Fruit fly (Drosophila melanogaster) whole organism, prepupa: ENCODE measurements around the gene Rhau.

Source experiments
- Blimp-1 ChIP-seq: fragments of 200-800 bp; sonication (Bioruptor generic); optimal IDR thresholded peaks from 3 replicates; lab custom pipeline; 2017; ENCODE audit warnings: missing biosample characterization, missing genetic modification characterization, mild to moderate bottlenecking, moderate library complexity, missing genetic modification reagents
- CG34406 ChIP-seq: fragments of 200-800 bp; sonication (Bioruptor generic); optimal IDR thresholded peaks from 3 replicates; lab custom pipeline; 2016; ENCODE audit warnings: missing biosample characterization, missing genetic modification characterization
- CG3919 ChIP-seq: fragments of 200-800 bp; sonication (Bioruptor generic); optimal IDR thresholded peaks from 3 replicates; lab custom pipeline; 2016; ENCODE audit warnings: missing biosample characterization, missing genetic modification characterization
- OdsH ChIP-seq: fragments of 200-800 bp; sonication (Bioruptor generic); optimal IDR thresholded peaks from 3 replicates; lab custom pipeline; 2016; ENCODE audit warnings: missing biosample characterization, missing genetic modification characterization
- Sox14 ChIP-seq: fragments of 200-800 bp; sonication (Bioruptor generic); optimal IDR thresholded peaks from 3 replicates; lab custom pipeline; 2016; ENCODE audit warnings: missing biosample characterization, missing genetic modification characterization
- net ChIP-seq: fragments of 200-800 bp; sonication (Bioruptor generic); optimal IDR thresholded peaks from 3 replicates; lab custom pipeline; 2016; ENCODE audit warnings: missing biosample characterization, missing genetic modification characterization

DNA sequence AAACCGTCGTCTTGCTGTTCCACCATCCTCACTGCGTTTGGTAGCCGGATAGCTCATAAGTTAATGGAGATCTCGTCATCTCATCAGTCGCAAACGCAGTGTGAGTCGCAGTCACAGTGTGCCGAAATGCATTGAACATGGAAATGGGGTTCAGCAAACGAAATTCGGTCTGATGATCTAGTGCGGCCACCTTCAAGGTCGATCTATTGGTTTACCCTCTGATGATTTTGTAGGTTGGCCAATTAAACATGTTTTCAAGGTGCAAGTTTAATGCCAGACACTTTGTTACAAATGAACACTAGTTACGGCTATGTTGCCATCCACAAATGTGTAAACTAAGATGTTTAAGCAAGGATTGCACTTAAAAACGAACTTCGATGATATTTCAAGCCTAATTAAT lies 45.1 kb upstream of the Rhau start:
- TF ChIP-seq CG3919 = no peak
- no peak for TF ChIP-seq Sox14 (GFP tag; lab: Kevin White, UChicago)
- no peak for TF ChIP-seq CG34406 (GFP tag; lab: Kevin White, UChicago)
- TF ChIP-seq OdsH (GFP tag; lab: Kevin White, UChicago) = no peak
- no peak for TF ChIP-seq Blimp-1 (GFP tag; lab: Kevin White, UChicago)
- no peak for TF ChIP-seq net (GFP tag; lab: Kevin White, UChicago)
